Worm (Caenorhabditis elegans) whole organism, midembryonic: Measurements from ENCODE around the gene D1044.1.

Source experiments
- T22C8.4 ChIP-seq: fragments of 200-800 bp; sonication (Bioruptor generic); IDR thresholded peaks from 2 replicates; pipeline ENCODE4 v1.3.6; 2022; ENCODE audit warnings: missing genetic modification characterization, missing compliant biosample characterization
- cog-1 ChIP-seq: sonication (generic microtip); optimal IDR thresholded peaks from 2 replicates; lab custom pipeline; 2016; ENCODE audit warnings: missing genetic modification characterization, missing compliant biosample characterization
- flt-1 ChIP-seq: fragments of 200-800 bp; sonication (Bioruptor generic); IDR thresholded peaks from 2 replicates; pipeline ENCODE4 v1.3.6; 2022; ENCODE audit warnings: missing genetic modification characterization, missing compliant biosample characterization
- klf-2 ChIP-seq: fragments of 200-800 bp; sonication (Bioruptor generic); conservative IDR thresholded peaks from 2 replicates; pipeline ENCODE4 v1.3.6; 2022; ENCODE audit warnings: missing genetic modification reagents, missing genetic modification characterization, missing compliant biosample characterization
- med-1 ChIP-seq: sonication (generic microtip); optimal IDR thresholded peaks from 2 replicates; lab custom pipeline; 2017; ENCODE audit warnings: missing genetic modification characterization, mild to moderate bottlenecking, missing compliant biosample characterization, antibody characterized with exemption, missing genetic modification reagents; ENCODE audit not compliant: insufficient read depth
- ref-1 ChIP-seq: fragments of 200-800 bp; sonication (Bioruptor generic); conservative IDR thresholded peaks from 2 replicates; pipeline ENCODE4 v1.3.6; 2022; ENCODE audit warnings: missing genetic modification reagents, missing genetic modification characterization, missing compliant biosample characterization
- tab-1 ChIP-seq: fragments of 200-800 bp; sonication (Bioruptor generic); IDR thresholded peaks from 2 replicates; pipeline ENCODE4 v1.3.6; 2022; ENCODE audit warnings: missing genetic modification characterization, missing compliant biosample characterization
- ztf-23 ChIP-seq: fragments of 200-800 bp; sonication (Bioruptor generic); IDR thresholded peaks from 2 replicates; pipeline ENCODE4 v1.3.6; 2022; ENCODE audit warnings: missing genetic modification reagents, missing genetic modification characterization, missing compliant biosample characterization
- ztf-29 ChIP-seq: fragments of 200-800 bp; sonication (Bioruptor generic); IDR thresholded peaks from 2 replicates; pipeline ENCODE4 v1.3.6; 2022; ENCODE audit warnings: missing genetic modification reagents, missing genetic modification characterization, missing compliant biosample characterization

- TF ChIP-seq flt-1 (GFP tag; lab: Robert Waterston, UW) (no peak), klf-2 (GFP tag; lab: Robert Waterston, UW) (no peak), T22C8.4 (GFP tag; lab: Robert Waterston, UW) (no peak), ztf-29 (GFP tag; lab: Robert Waterston, UW) (no peak), med-1 (no peak), ref-1 (GFP tag; lab: Robert Waterston, UW) (no peak), ztf-23 (GFP tag; lab: Robert Waterston, UW) (no peak), tab-1 (GFP tag; lab: Robert Waterston, UW) (no peak), cog-1 (tag; lab: Kevin White, UChicago) (no peak)
Measured at ce11 chrIII:5595445-5595844, 51.4 kb downstream of the D1044.1 start, which contains the start of gene ced-6.
